Fruit fly (Drosophila melanogaster) whole organism, embryonic: ENCODE measurements around the gene CG1983.

Experiments used
- Adf1 ChIP-seq: fragments of 200-800 bp; sonication (Bioruptor generic); IDR thresholded peaks from 2 replicates; pipeline ENCODE4 v1.3.6; 2022; ENCODE audit warnings: missing biosample characterization, missing genetic modification characterization
- Antp ChIP-seq: fragments of 200-800 bp; sonication (Bioruptor generic); optimal IDR thresholded peaks from 3 replicates; lab custom pipeline; 2016; ENCODE audit warnings: missing biosample characterization, missing genetic modification characterization
- Awh ChIP-seq: fragments of 200-800 bp; sonication (Bioruptor generic); IDR thresholded peaks from 2 replicates; pipeline ENCODE4, ENCODE4 v1.3.6; 2022; ENCODE audit warnings: missing biosample characterization, missing genetic modification characterization
- CG10267 ChIP-seq: fragments of 200-800 bp; sonication (Bioruptor generic); optimal IDR thresholded peaks from 2 replicates; lab custom pipeline; 2018; ENCODE audit warnings: missing biosample characterization, mild to moderate bottlenecking, missing genetic modification characterization, moderate library complexity
- CG11093 ChIP-seq: fragments of 200-800 bp; sonication (Bioruptor generic); IDR thresholded peaks from 3 replicates; pipeline ENCODE4 v1.3.6; 2022; ENCODE audit warnings: missing biosample characterization, missing genetic modification characterization
- CG11247 ChIP-seq: fragments of 200-800 bp; sonication (Bioruptor generic); IDR thresholded peaks from 2 replicates; pipeline ENCODE4 v1.3.6; 2022; ENCODE audit warnings: missing biosample characterization, missing genetic modification characterization
- CG11504 ChIP-seq: fragments of 200-800 bp; sonication (Bioruptor generic); optimal IDR thresholded peaks from 3 replicates; lab custom pipeline; 2019; ENCODE audit warnings: missing biosample characterization, mild to moderate bottlenecking, missing genetic modification characterization, moderate library complexity
- CG12104 ChIP-seq: fragments of 200-800 bp; sonication (Bioruptor generic); optimal IDR thresholded peaks from 3 replicates; lab custom pipeline; 2016; ENCODE audit warnings: missing biosample characterization, missing genetic modification characterization
- CG17568 ChIP-seq: fragments of 200-800 bp; sonication (Bioruptor generic); optimal IDR thresholded peaks from 2 replicates; lab custom pipeline; 2018; ENCODE audit warnings: missing biosample characterization, mild to moderate bottlenecking, missing genetic modification characterization, moderate library complexity
- CG18011 ChIP-seq: fragments of 200-800 bp; sonication (Bioruptor generic); optimal IDR thresholded peaks from 2 replicates; lab custom pipeline; 2017; ENCODE audit warnings: missing biosample characterization, missing genetic modification characterization, mild to moderate bottlenecking, moderate library complexity, missing genotype
- CG3065 ChIP-seq: fragments of 200-800 bp; sonication (Bioruptor generic); optimal IDR thresholded peaks from 2 replicates; lab custom pipeline; 2016; ENCODE audit warnings: missing biosample characterization, missing genetic modification characterization
- CG3163 ChIP-seq: fragments of 200-800 bp; sonication (Bioruptor generic); optimal IDR thresholded peaks from 3 replicates; lab custom pipeline; 2016; ENCODE audit warnings: missing biosample characterization, missing genetic modification characterization
- CG32532 ChIP-seq: fragments of 200-800 bp; sonication (Bioruptor generic); IDR thresholded peaks from 2 replicates; pipeline ENCODE4 v1.3.6; 2022; ENCODE audit warnings: missing biosample characterization, missing genetic modification characterization
- CG3281 ChIP-seq: fragments of 200-800 bp; sonication (Bioruptor generic); optimal IDR thresholded peaks from 3 replicates; lab custom pipeline; 2017; ENCODE audit warnings: missing biosample characterization, mild to moderate bottlenecking, missing genetic modification characterization
- CG4730 ChIP-seq: fragments of 200-800 bp; sonication (Bioruptor generic); IDR thresholded peaks from 2 replicates; pipeline ENCODE4 v1.3.6; 2022; ENCODE audit warnings: missing biosample characterization, missing genetic modification characterization
- CG7745 ChIP-seq: fragments of 200-800 bp; sonication (Bioruptor generic); optimal IDR thresholded peaks from 2 replicates; lab custom pipeline; 2018; ENCODE audit warnings: missing biosample characterization, mild to moderate bottlenecking, missing genetic modification characterization, moderate library complexity
- CG8359 ChIP-seq: fragments of 200-800 bp; sonication (Bioruptor generic); optimal IDR thresholded peaks from 2 replicates; lab custom pipeline; 2017; ENCODE audit warnings: missing biosample characterization, mild to moderate bottlenecking, missing genetic modification characterization, borderline replicate concordance
- CG8944 ChIP-seq: fragments of 200-800 bp; sonication (Bioruptor generic); optimal IDR thresholded peaks from 3 replicates; lab custom pipeline; 2016; ENCODE audit warnings: missing biosample characterization, missing genetic modification characterization
- CG9876 ChIP-seq: fragments of 200-800 bp; sonication (Bioruptor generic); optimal IDR thresholded peaks from 2 replicates; lab custom pipeline; 2016; ENCODE audit warnings: missing biosample characterization, missing genetic modification characterization
- Chrac-16 ChIP-seq: fragments of 200-800 bp; sonication (Bioruptor generic); optimal IDR thresholded peaks from 3 replicates; lab custom pipeline; 2016; ENCODE audit warnings: missing biosample characterization, missing genetic modification characterization
- D19A ChIP-seq: fragments of 200-800 bp; optimal IDR thresholded peaks from 3 replicates; lab custom pipeline; 2019; ENCODE audit warnings: missing biosample characterization, mild to moderate bottlenecking, missing genetic modification characterization, moderate library complexity
- Dip3 ChIP-seq: fragments of 200-800 bp; sonication (Bioruptor generic); optimal IDR thresholded peaks from 3 replicates; lab custom pipeline; 2016; ENCODE audit warnings: missing biosample characterization, missing genetic modification characterization
- Dp ChIP-seq: fragments of 200-800 bp; sonication (Bioruptor generic); optimal IDR thresholded peaks from 2 replicates; lab custom pipeline; 2018; ENCODE audit warnings: missing biosample characterization, mild to moderate bottlenecking, missing genetic modification characterization, moderate library complexity
- E2f2 ChIP-seq: fragments of 200-800 bp; sonication (Bioruptor generic); IDR thresholded peaks from 2 replicates; pipeline ENCODE4 v1.3.6; 2022; ENCODE audit warnings: missing biosample characterization, missing genetic modification characterization
- HLH4C ChIP-seq: fragments of 200-800 bp; sonication (Bioruptor generic); IDR thresholded peaks from 3 replicates; pipeline ENCODE4 v1.3.6; 2022; ENCODE audit warnings: missing biosample characterization, missing genetic modification characterization; ENCODE audit not compliant: partially characterized antibody
- Hey ChIP-seq: fragments of 200-800 bp; sonication (Bioruptor generic); optimal IDR thresholded peaks from 3 replicates; lab custom pipeline; 2018; ENCODE audit warnings: missing biosample characterization, mild to moderate bottlenecking, missing genetic modification characterization
- HmgZ ChIP-seq: fragments of 200-800 bp; sonication (Bioruptor generic); optimal IDR thresholded peaks from 2 replicates; lab custom pipeline; 2018; ENCODE audit warnings: missing biosample characterization, mild to moderate bottlenecking, missing genetic modification characterization
- Hsf ChIP-seq: fragments of 200-800 bp; sonication (Bioruptor generic); optimal IDR thresholded peaks from 3 replicates; lab custom pipeline; 2016; ENCODE audit warnings: missing biosample characterization, missing genetic modification characterization
- Lhr ChIP-seq: fragments of 200-800 bp; sonication (Bioruptor generic); optimal IDR thresholded peaks from 3 replicates; lab custom pipeline; 2017; ENCODE audit warnings: mild to moderate bottlenecking, missing biosample characterization, missing genetic modification reagents, missing genetic modification characterization
- Nf-YA ChIP-seq: fragments of 200-800 bp; sonication (Bioruptor generic); IDR thresholded peaks from 2 replicates; pipeline ENCODE4 v1.3.6; 2022; ENCODE audit warnings: missing biosample characterization, missing genetic modification characterization
- Side ChIP-seq: fragments of 200-800 bp; sonication (Bioruptor generic); optimal IDR thresholded peaks from 2 replicates; lab custom pipeline; 2016; ENCODE audit warnings: missing biosample characterization, missing genetic modification characterization
- Sin3A ChIP-seq: fragments of >200 bp; optimal IDR thresholded peaks from 2 replicates; lab custom pipeline; 2018
- Ssrp ChIP-seq: fragments of 200-800 bp; sonication (Bioruptor generic); optimal IDR thresholded peaks from 2 replicates; lab custom pipeline; 2018; ENCODE audit warnings: missing biosample characterization, mild to moderate bottlenecking, missing genetic modification characterization, moderate library complexity
- dmrt99B ChIP-seq: fragments of 200-800 bp; sonication (Bioruptor generic); optimal IDR thresholded peaks from 2 replicates; lab custom pipeline; 2018; ENCODE audit warnings: missing biosample characterization, mild to moderate bottlenecking, missing genetic modification characterization, moderate library complexity
- en ChIP-seq: fragments of 200-800 bp; sonication (Bioruptor generic); optimal IDR thresholded peaks from 2 replicates; lab custom pipeline; 2016; ENCODE audit warnings: missing biosample characterization, missing genetic modification characterization
- esg ChIP-seq: fragments of 200-800 bp; sonication (Bioruptor generic); conservative IDR thresholded peaks from 2 replicates; pipeline ENCODE4 v1.3.6; 2022; ENCODE audit warnings: missing biosample characterization, missing genetic modification characterization
- gem ChIP-seq: fragments of 200-800 bp; sonication (Bioruptor generic); optimal IDR thresholded peaks from 2 replicates; lab custom pipeline; 2019; ENCODE audit warnings: missing biosample characterization, mild to moderate bottlenecking, missing genetic modification characterization, moderate library complexity
- gsb ChIP-seq: fragments of 200-800 bp; sonication (Bioruptor generic); IDR thresholded peaks from 2 replicates; pipeline ENCODE4 v1.3.6; 2022; ENCODE audit warnings: missing biosample characterization, missing genetic modification characterization
- insv ChIP-seq, 2 experiments: fragments of 200-800 bp; sonication (Bioruptor generic); optimal IDR thresholded peaks; 3 replicates each; lab custom pipeline; 2016 to 2018; ENCODE audit warnings: missing biosample characterization in 2 of 2, missing genetic modification characterization in 2 of 2
- ken ChIP-seq: fragments of 200-800 bp; sonication (Bioruptor generic); IDR thresholded peaks from 3 replicates; pipeline ENCODE4 v1.3.6; 2022; ENCODE audit warnings: missing biosample characterization, missing genetic modification characterization
- lab ChIP-seq: fragments of 200-800 bp; sonication (Bioruptor generic); optimal IDR thresholded peaks from 3 replicates; lab custom pipeline; 2017; ENCODE audit warnings: missing biosample characterization, missing genetic modification characterization, mild to moderate bottlenecking, moderate library complexity, missing genetic modification reagents
- peb ChIP-seq: fragments of 200-800 bp; sonication (Bioruptor generic); IDR thresholded peaks from 2 replicates; pipeline ENCODE4 v1.3.6; 2022; ENCODE audit warnings: missing biosample characterization, missing genetic modification characterization
- pho ChIP-seq: fragments of 200-800 bp; sonication (Bioruptor generic); optimal IDR thresholded peaks from 2 replicates; lab custom pipeline; 2016; ENCODE audit warnings: missing biosample characterization, missing genetic modification characterization
- rib ChIP-seq: fragments of 200-800 bp; sonication (Bioruptor generic); IDR thresholded peaks from 2 replicates; pipeline ENCODE4 v1.3.6; 2022; ENCODE audit warnings: missing biosample characterization, missing genetic modification characterization
- scrt ChIP-seq: fragments of 200-800 bp; sonication (Bioruptor generic); optimal IDR thresholded peaks from 2 replicates; lab custom pipeline; 2018; ENCODE audit warnings: missing biosample characterization, mild to moderate bottlenecking, missing genetic modification characterization, moderate library complexity
- sd ChIP-seq: fragments of 200-800 bp; sonication (Bioruptor generic); optimal IDR thresholded peaks from 3 replicates; lab custom pipeline; 2018; ENCODE audit warnings: missing biosample characterization, mild to moderate bottlenecking, missing genetic modification characterization, moderate library complexity
- sens ChIP-seq: fragments of 200-800 bp; sonication (Bioruptor generic); peaks from one replicate; lab custom pipeline; 2016; ENCODE audit warnings: missing biosample characterization, missing genetic modification characterization
- sob ChIP-seq: fragments of 200-800 bp; sonication (Bioruptor generic); IDR thresholded peaks from 2 replicates; pipeline ENCODE4 v1.3.6; 2022; ENCODE audit warnings: missing biosample characterization, missing genetic modification characterization
- tna ChIP-seq: fragments of 200-800 bp; sonication (Bioruptor generic); IDR thresholded peaks from 2 replicates; pipeline ENCODE4 v1.3.6; 2022; ENCODE audit warnings: missing biosample characterization, missing genetic modification characterization; ENCODE audit not compliant: partially characterized antibody
- trem ChIP-seq: fragments of 200-800 bp; optimal IDR thresholded peaks from 3 replicates; lab custom pipeline; 2019; ENCODE audit warnings: missing biosample characterization, mild to moderate bottlenecking, missing genetic modification characterization, moderate library complexity
- unc-4 ChIP-seq: fragments of 200-800 bp; sonication (Bioruptor generic); IDR thresholded peaks from 2 replicates; pipeline ENCODE4 v1.3.6; 2022; ENCODE audit warnings: missing biosample characterization, missing genetic modification characterization; ENCODE audit not compliant: partially characterized antibody

Gene CG1983

DNA sequence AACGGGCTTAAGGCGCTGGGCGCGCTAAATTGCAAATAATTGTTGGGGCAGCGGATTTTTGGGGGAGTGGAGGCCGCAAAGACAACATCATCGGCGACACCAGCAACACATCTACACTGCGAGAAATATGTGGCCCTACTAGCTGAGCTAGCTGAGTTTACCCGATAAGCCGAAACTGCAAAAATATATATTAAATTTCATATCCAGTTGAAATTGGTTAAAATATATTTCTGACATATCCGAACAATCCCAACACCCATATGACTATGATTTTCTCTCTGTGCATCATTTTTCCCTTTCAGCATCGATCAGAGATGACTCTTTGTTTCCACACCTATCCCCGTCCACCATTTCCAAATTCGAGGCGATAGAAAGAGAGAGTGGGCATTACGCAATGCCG lies 12.3 kb upstream of the CG1983 start (continued):
- TF ChIP-seq insv (GFP tag; optimal IDR thresholded peaks at IDR 0.05; lab: Kevin White, UChicago) (no peak), Side (no peak), HmgZ (tag; lab: Kevin White, UChicago) (peak; percentile 40), CG9876 (GFP tag; lab: Kevin White, UChicago) (no peak), CG3163 (GFP tag; lab: Kevin White, UChicago) (no peak), CG11247 (GFP tag; lab: Robert Waterston, UW) (peak; percentile 67), gem (tag; lab: Kevin White, UChicago) (peak; percentile 83), CG8944 (peak; percentile 11), dmrt99B (peak; percentile 84), CG8359 (peak; percentile 58), Hsf (GFP tag; lab: Kevin White, UChicago) (peak; percentile 62), Hey (tag; lab: Kevin White, UChicago) (no peak), CG11504 (tag; lab: Kevin White, UChicago) (peak; percentile 86), CG18011 (GFP tag; lab: Kevin White, UChicago) (peak; percentile 17), trem (tag; lab: Kevin White, UChicago) (peak; percentile 35), Dip3 (GFP tag; lab: Kevin White, UChicago) (peak; percentile 55), pho (GFP tag; lab: Kevin White, UChicago) (no peak), Sin3A (lab: Kevin White, UChicago) (no peak), CG10267 (tag; lab: Kevin White, UChicago) (peak; percentile 52), HLH4C (no peak), Antp (peak; percentile 51), Chrac-16 (GFP tag; lab: Kevin White, UChicago) (peak; percentile 63), Nf-YA (GFP tag; lab: Robert Waterston, UW) (peak; percentile 70), CG17568 (peak; percentile 30), unc-4 (no peak), sens (GFP tag; lab: Kevin White, UChicago) (peak; percentile 89), CG3065 (GFP tag; lab: Kevin White, UChicago) (no peak), peb (peak; percentile 59; the same call in 1 of the 2 replicates), sob (peak; percentile 85), Lhr (peak; percentile 19), CG11093 (GFP tag; lab: Robert Waterston, UW) (peak; percentile 48; the same call in 1 of the 3 replicates), Dp (no peak), lab (GFP tag; lab: Kevin White, UChicago) (peak; percentile 85), CG32532 (peak; percentile 77), CG4730 (peak; percentile 67), Ssrp (tag; lab: Kevin White, UChicago) (peak; percentile 75), E2f2 (GFP tag; lab: Robert Waterston, UW) (peak; percentile 43; the same call in 1 of the 2 replicates), gsb (GFP tag; lab: Robert Waterston, UW) (0 out of 2 replicates have a peak, but pooled peaks have one; percentile 48), en (GFP tag; lab: Kevin White, UChicago) (peak; percentile 22), sd (peak; percentile 9), D19A (peak; percentile 55), scrt (GFP tag; lab: Kevin White, UChicago) (peak; percentile 47), tna (GFP tag; lab: Robert Waterston, UW) (no peak), Adf1 (GFP tag; lab: Robert Waterston, UW) (no peak), rib (GFP tag; lab: Robert Waterston, UW) (no peak), ken (GFP tag; lab: Robert Waterston, UW) (peak; percentile 41; the same call in 1 of the 3 replicates), Awh (GFP tag; lab: Robert Waterston, UW) (peak; percentile 77), CG3281 (GFP tag; lab: Kevin White, UChicago) (peak; percentile 65), CG12104 (GFP tag; lab: Kevin White, UChicago) (peak; percentile 50), CG7745 (tag; lab: Kevin White, UChicago) (no peak), esg (peak; percentile 80)
